Fruit fly (Drosophila melanogaster) whole organism, embryonic: ENCODE measurements around the gene Rab9.

Experiments
- Atf-2 ChIP-seq: fragments of 200-800 bp; sonication (Bioruptor generic); optimal IDR thresholded peaks from 2 replicates; lab custom pipeline; 2016; ENCODE audit warnings: missing biosample characterization, missing genetic modification characterization
- B-H1 ChIP-seq: fragments of 200-800 bp; sonication (Bioruptor generic); IDR thresholded peaks from 3 replicates; pipeline ENCODE4 v1.3.6; 2022; ENCODE audit warnings: missing biosample characterization, missing genetic modification characterization
- Bdp1 ChIP-seq: fragments of 200-800 bp; sonication (Bioruptor generic); optimal IDR thresholded peaks from 3 replicates; lab custom pipeline; 2016; ENCODE audit warnings: missing biosample characterization, missing genetic modification characterization
- CG10267 ChIP-seq: fragments of 200-800 bp; sonication (Bioruptor generic); optimal IDR thresholded peaks from 2 replicates; lab custom pipeline; 2018; ENCODE audit warnings: missing biosample characterization, mild to moderate bottlenecking, missing genetic modification characterization, moderate library complexity
- CG10274 ChIP-seq: fragments of 200-800 bp; sonication (Bioruptor generic); optimal IDR thresholded peaks from 3 replicates; lab custom pipeline; 2017; ENCODE audit warnings: missing biosample characterization, mild to moderate bottlenecking, missing genetic modification characterization
- CG11560 ChIP-seq: fragments of 200-800 bp; sonication (Bioruptor generic); IDR thresholded peaks from 3 replicates; pipeline ENCODE4 v1.3.6; 2022; ENCODE audit warnings: missing biosample characterization, missing genetic modification characterization
- CG11723 ChIP-seq: fragments of 200-800 bp; sonication (Bioruptor generic); optimal IDR thresholded peaks from 2 replicates; lab custom pipeline; 2017; ENCODE audit warnings: missing biosample characterization, mild to moderate bottlenecking, missing genetic modification characterization
- CG12219 ChIP-seq: fragments of 200-800 bp; sonication (Bioruptor generic); optimal IDR thresholded peaks from 3 replicates; lab custom pipeline; 2018; ENCODE audit warnings: missing biosample characterization, mild to moderate bottlenecking, missing genetic modification characterization
- CG14965 ChIP-seq: fragments of 200-800 bp; sonication (Bioruptor generic); optimal IDR thresholded peaks from 2 replicates; lab custom pipeline; 2016; ENCODE audit warnings: missing biosample characterization, missing genetic modification characterization, borderline replicate concordance
- CG15514 ChIP-seq: fragments of 200-800 bp; sonication (Bioruptor generic); optimal IDR thresholded peaks from 3 replicates; lab custom pipeline; 2017; ENCODE audit warnings: missing biosample characterization, missing genetic modification characterization, mild to moderate bottlenecking, moderate library complexity, missing genetic modification reagents
- CG17912 ChIP-seq: fragments of 200-800 bp; sonication (Bioruptor generic); optimal IDR thresholded peaks from 2 replicates; lab custom pipeline; 2018; ENCODE audit warnings: missing biosample characterization, mild to moderate bottlenecking, missing genetic modification characterization
- CG30020 ChIP-seq: fragments of 200-800 bp; optimal IDR thresholded peaks from 2 replicates; lab custom pipeline; 2019; ENCODE audit warnings: missing biosample characterization, mild to moderate bottlenecking, missing genetic modification characterization, moderate library complexity
- CG30403 ChIP-seq: fragments of 200-800 bp; sonication (Bioruptor generic); optimal IDR thresholded peaks from 3 replicates; lab custom pipeline; 2016; ENCODE audit warnings: missing biosample characterization, missing genetic modification characterization
- CG30431 ChIP-seq: fragments of 200-800 bp; sonication (Bioruptor generic); optimal IDR thresholded peaks from 2 replicates; lab custom pipeline; 2017; ENCODE audit warnings: missing biosample characterization, missing genetic modification characterization
- CG31224 ChIP-seq: fragments of 200-800 bp; sonication (Bioruptor generic); IDR thresholded peaks from 2 replicates; pipeline ENCODE4 v1.3.6; 2022; ENCODE audit warnings: missing biosample characterization, missing genetic modification characterization
- CG31365 ChIP-seq: fragments of 200-800 bp; sonication (Bioruptor generic); optimal IDR thresholded peaks from 2 replicates; lab custom pipeline; 2018; ENCODE audit warnings: missing biosample characterization, mild to moderate bottlenecking, missing genetic modification characterization
- CG34224 ChIP-seq: fragments of 200-800 bp; sonication (Bioruptor generic); IDR thresholded peaks from 3 replicates; pipeline ENCODE4 v1.3.6; 2022; ENCODE audit warnings: missing biosample characterization, missing genetic modification characterization; ENCODE audit not compliant: partially characterized antibody
- CG4328 ChIP-seq: fragments of 200-800 bp; sonication (Bioruptor generic); optimal IDR thresholded peaks from 3 replicates; lab custom pipeline; 2017; ENCODE audit warnings: missing biosample characterization, missing genetic modification reagents, missing genetic modification characterization
- CG4730 ChIP-seq: fragments of 200-800 bp; sonication (Bioruptor generic); IDR thresholded peaks from 2 replicates; pipeline ENCODE4 v1.3.6; 2022; ENCODE audit warnings: missing biosample characterization, missing genetic modification characterization
- CG6272 ChIP-seq: fragments of 200-800 bp; sonication (Bioruptor generic); IDR thresholded peaks from 2 replicates; pipeline ENCODE4 v1.3.6; 2022; ENCODE audit warnings: missing biosample characterization, missing genetic modification characterization
- CG9437 ChIP-seq: fragments of 200-800 bp; sonication (Bioruptor generic); optimal IDR thresholded peaks from 2 replicates; lab custom pipeline; 2018; ENCODE audit warnings: missing biosample characterization, mild to moderate bottlenecking, missing genetic modification characterization
- CG9797 ChIP-seq: fragments of 200-800 bp; sonication (Bioruptor generic); optimal IDR thresholded peaks from 3 replicates; lab custom pipeline; 2018; ENCODE audit warnings: missing biosample characterization, mild to moderate bottlenecking, missing genetic modification characterization
- CTCF ChIP-seq: fragments of 200-800 bp; sonication (Bioruptor generic); optimal IDR thresholded peaks from 2 replicates; lab custom pipeline; 2017; ENCODE audit warnings: missing biosample characterization, mild to moderate bottlenecking, missing genetic modification characterization, moderate library complexity
- Dfd ChIP-seq, 2 experiments: fragments of >200 bp; optimal IDR thresholded peaks; 2 replicates each; lab custom pipeline; 2017; ENCODE audit warnings: missing biosample characterization in 2 of 2, missing genetic modification characterization in 2 of 2
- Elba2 ChIP-seq: fragments of 200-800 bp; sonication (Bioruptor generic); optimal IDR thresholded peaks from 3 replicates; lab custom pipeline; 2016; ENCODE audit warnings: missing biosample characterization, missing genetic modification characterization
- Hand ChIP-seq: fragments of 200-800 bp; sonication (Bioruptor generic); optimal IDR thresholded peaks from 2 replicates; lab custom pipeline; 2017; ENCODE audit warnings: mild to moderate bottlenecking, missing biosample characterization, missing genetic modification reagents, missing genetic modification characterization
- Hmx ChIP-seq: fragments of 200-800 bp; sonication (Bioruptor generic); optimal IDR thresholded peaks from 2 replicates; lab custom pipeline; 2016; ENCODE audit warnings: missing biosample characterization, missing genetic modification characterization
- MTF-1 ChIP-seq: fragments of 200-800 bp; sonication (Bioruptor generic); optimal IDR thresholded peaks from 2 replicates; lab custom pipeline; 2018; ENCODE audit warnings: missing biosample characterization, mild to moderate bottlenecking, missing genetic modification characterization, borderline replicate concordance
- Mad ChIP-seq: fragments of 200-800 bp; sonication (Bioruptor generic); optimal IDR thresholded peaks from 2 replicates; lab custom pipeline; 2016; ENCODE audit warnings: missing biosample characterization, missing genetic modification characterization
- NFAT ChIP-seq: fragments of 200-800 bp; sonication (Bioruptor generic); IDR thresholded peaks from 2 replicates; pipeline ENCODE4 v1.3.6; 2022; ENCODE audit warnings: missing biosample characterization, missing genetic modification characterization
- Neu2 ChIP-seq: fragments of 200-800 bp; sonication (Bioruptor generic); optimal IDR thresholded peaks from 3 replicates; lab custom pipeline; 2016; ENCODE audit warnings: missing biosample characterization, missing genetic modification characterization, borderline replicate concordance
- Oaz ChIP-seq: fragments of 200-800 bp; sonication (Bioruptor generic); IDR thresholded peaks from 2 replicates; pipeline ENCODE4 v1.3.6; 2022; ENCODE audit warnings: missing biosample characterization, missing genetic modification characterization
- Sry-δ ChIP-seq: fragments of 200-800 bp; sonication (Bioruptor generic); optimal IDR thresholded peaks from 2 replicates; lab custom pipeline; 2016; ENCODE audit warnings: missing biosample characterization, missing genetic modification characterization
- abd-A ChIP-seq: fragments of 200-800 bp; sonication (Bioruptor generic); optimal IDR thresholded peaks from 3 replicates; lab custom pipeline; 2019; ENCODE audit warnings: missing biosample characterization, mild to moderate bottlenecking, missing genetic modification characterization, moderate library complexity
- amos ChIP-seq: fragments of 200-800 bp; sonication (Bioruptor generic); IDR thresholded peaks from 2 replicates; pipeline ENCODE4 v1.3.6; 2022; ENCODE audit warnings: missing biosample characterization, missing genetic modification characterization; ENCODE audit not compliant: partially characterized antibody
- crp ChIP-seq, 2 experiments: fragments of 200-800 bp; sonication (Bioruptor generic); optimal IDR thresholded peaks; 2 replicates in 1 of 2; 3 replicates in 1 of 2; lab custom pipeline; 2017; ENCODE audit warnings: missing biosample characterization in 2 of 2, missing genetic modification characterization in 2 of 2, mild to moderate bottlenecking in 1 of 2, moderate library complexity in 1 of 2
- dysf ChIP-seq: fragments of 200-800 bp; sonication (Bioruptor generic); IDR thresholded peaks from 3 replicates; pipeline ENCODE4 v1.3.6; 2022; ENCODE audit warnings: missing biosample characterization, missing genetic modification characterization
- fu2 ChIP-seq: fragments of 200-800 bp; sonication (Bioruptor generic); optimal IDR thresholded peaks from 2 replicates; lab custom pipeline; 2016; ENCODE audit warnings: missing biosample characterization, missing genetic modification characterization
- hth ChIP-seq: fragments of >200 bp; optimal IDR thresholded peaks from 2 replicates; lab custom pipeline; 2017; ENCODE audit warnings: inconsistent platforms
- klu ChIP-seq: fragments of 200-800 bp; sonication (Bioruptor generic); IDR thresholded peaks from 2 replicates; pipeline ENCODE4 v1.3.6; 2022; ENCODE audit warnings: missing biosample characterization, missing genetic modification characterization
- kni ChIP-seq: fragments of 200-800 bp; sonication (Bioruptor generic); optimal IDR thresholded peaks from 3 replicates; lab custom pipeline; 2017; ENCODE audit warnings: mild to moderate bottlenecking, missing biosample characterization, missing genetic modification reagents, missing genetic modification characterization
- lbe ChIP-seq: fragments of 200-800 bp; sonication (Bioruptor generic); optimal IDR thresholded peaks from 2 replicates; lab custom pipeline; 2016; ENCODE audit warnings: missing biosample characterization, mild to moderate bottlenecking, missing genetic modification characterization
- pb ChIP-seq: fragments of 200-800 bp; sonication (Bioruptor generic); optimal IDR thresholded peaks from 3 replicates; lab custom pipeline; 2016; ENCODE audit warnings: missing biosample characterization, missing genetic modification characterization
- peb ChIP-seq: fragments of 200-800 bp; sonication (Bioruptor generic); IDR thresholded peaks from 2 replicates; pipeline ENCODE4 v1.3.6; 2022; ENCODE audit warnings: missing biosample characterization, missing genetic modification characterization
- pita ChIP-seq: fragments of 200-800 bp; sonication (Bioruptor generic); optimal IDR thresholded peaks from 2 replicates; lab custom pipeline; 2017; ENCODE audit warnings: missing biosample characterization, mild to moderate bottlenecking, missing genetic modification characterization
- sd ChIP-seq: fragments of 200-800 bp; sonication (Bioruptor generic); optimal IDR thresholded peaks from 3 replicates; lab custom pipeline; 2018; ENCODE audit warnings: missing biosample characterization, mild to moderate bottlenecking, missing genetic modification characterization, moderate library complexity
- sens ChIP-seq: fragments of 200-800 bp; sonication (Bioruptor generic); peaks from one replicate; lab custom pipeline; 2016; ENCODE audit warnings: missing biosample characterization, missing genetic modification characterization
- tna ChIP-seq: fragments of 200-800 bp; sonication (Bioruptor generic); IDR thresholded peaks from 2 replicates; pipeline ENCODE4 v1.3.6; 2022; ENCODE audit warnings: missing biosample characterization, missing genetic modification characterization; ENCODE audit not compliant: partially characterized antibody
- ttk ChIP-seq: fragments of 200-800 bp; sonication (Bioruptor generic); IDR thresholded peaks from 2 replicates; pipeline ENCODE4 v2.1.2; 2022; ENCODE audit warnings: missing biosample characterization, missing genetic modification characterization
- wdn ChIP-seq: fragments of 200-800 bp; sonication (Bioruptor generic); IDR thresholded peaks from 2 replicates; pipeline ENCODE4 v1.3.6; 2022; ENCODE audit warnings: missing biosample characterization, missing genetic modification characterization

The Rab9 gene

DNA sequence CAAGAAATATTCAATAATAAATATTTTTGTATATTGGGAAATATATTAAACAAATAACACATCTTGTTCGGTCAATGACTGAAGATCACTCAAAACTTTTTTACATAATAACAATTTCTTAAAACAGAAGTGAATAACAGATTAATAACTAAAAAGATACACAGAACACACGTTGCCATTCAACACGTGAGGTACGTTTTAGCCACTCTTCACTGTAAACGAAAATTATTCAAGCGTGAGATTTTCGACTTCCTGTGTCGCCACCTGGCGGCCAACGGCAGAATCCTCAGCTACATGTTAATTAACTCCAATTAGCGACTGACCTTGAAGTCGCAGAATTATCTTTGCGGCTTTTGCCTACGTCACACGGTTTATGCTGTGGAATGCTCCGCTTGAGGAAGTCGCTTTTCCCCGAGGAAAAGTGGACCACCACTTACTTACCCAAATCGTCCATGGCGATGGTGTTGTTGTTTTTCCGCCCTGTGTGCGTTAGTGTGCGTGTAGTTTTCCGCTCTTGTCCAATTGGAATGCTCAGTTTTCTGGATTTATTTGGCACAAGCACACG is 6.5 kb upstream of the Rab9 start (continued):
- TF ChIP-seq tna (GFP tag; lab: Robert Waterston, UW) = no peak
- TF ChIP-seq CG34224 (GFP tag; lab: Robert Waterston, UW) = no peak
- peak; percentile 28 for TF ChIP-seq Mad
- TF ChIP-seq B-H1 = peak; percentile 45; the same call in 1 of the 3 replicates
- peak; percentile 49 for TF ChIP-seq CG11723 (GFP tag; lab: Kevin White, UChicago)
- TF ChIP-seq CG9797 (GFP tag; lab: Kevin White, UChicago) = no peak
- peak; percentile 38; the same call in 1 of the 2 replicates for TF ChIP-seq ttk (GFP tag; lab: Robert Waterston, UW)
- no peak for TF ChIP-seq Neu2 (GFP tag; lab: Kevin White, UChicago)
- TF ChIP-seq NFAT (GFP tag; lab: Robert Waterston, UW) = peak; percentile 77
- peak; percentile 44 for TF ChIP-seq CG9437 (GFP tag; lab: Kevin White, UChicago)
- peak; percentile 18 for TF ChIP-seq CG10274 (GFP tag; lab: Kevin White, UChicago)
- TF ChIP-seq CG4730 (GFP tag; lab: Robert Waterston, UW) = peak; percentile 55
- TF ChIP-seq MTF-1 (GFP tag; lab: Kevin White, UChicago) = peak; percentile 53
- TF ChIP-seq CG17912 (GFP tag; lab: Kevin White, UChicago) = peak; percentile 73
- peak; percentile 47 for TF ChIP-seq CG12219
- TF ChIP-seq wdn (GFP tag; lab: Robert Waterston, UW) = 0 out of 2 replicates have a peak, but pooled peaks have one; percentile 38
- TF ChIP-seq Sry-δ = no peak
- TF ChIP-seq CG4328 (GFP tag; lab: Kevin White, UChicago) = peak; percentile 34
- TF ChIP-seq pita (GFP tag; lab: Kevin White, UChicago) = no peak
- TF ChIP-seq CG30403 = peak; percentile 83
- peak; percentile 64 for TF ChIP-seq CG30431 (GFP tag; lab: Kevin White, UChicago)
- TF ChIP-seq CTCF (GFP tag; lab: Kevin White, UChicago) = peak; percentile 93
- TF ChIP-seq amos (GFP tag; lab: Robert Waterston, UW) = no peak
- peak; percentile 65; the same call in 1 of the 2 replicates for TF ChIP-seq klu (GFP tag; lab: Robert Waterston, UW)
- TF ChIP-seq pb (GFP tag; lab: Kevin White, UChicago) = peak; percentile 59
- peak; percentile 82 for TF ChIP-seq dysf (GFP tag; lab: Robert Waterston, UW)
- no peak for TF ChIP-seq hth (lab: Kevin White, UChicago)
- peak; percentile 47 for TF ChIP-seq CG15514 (GFP tag; lab: Kevin White, UChicago)
- TF ChIP-seq Oaz (GFP tag; lab: Robert Waterston, UW) = peak; percentile 23; the same call in 1 of the 2 replicates
- TF ChIP-seq CG11560 (tag; lab: Robert Waterston, UW) = 0 out of 3 replicates have a peak, but pooled peaks have one; percentile 11
- peak; percentile 34 for TF ChIP-seq CG30020
- peak; percentile 24; the same call in 1 of the 2 replicates for TF ChIP-seq CG6272 (GFP tag; lab: Robert Waterston, UW)
- TF ChIP-seq CG31365 (tag; lab: Kevin White, UChicago) = no peak
- peak; percentile 51 for TF ChIP-seq CG10267 (tag; lab: Kevin White, UChicago)
- peak; percentile 12 for TF ChIP-seq lbe (GFP tag; lab: Kevin White, UChicago)
- TF ChIP-seq fu2 (GFP tag; lab: Kevin White, UChicago) = peak; percentile 38
- TF ChIP-seq Hand (GFP tag; lab: Kevin White, UChicago) = no peak
- peak; percentile 89 for TF ChIP-seq Elba2
- no peak for TF ChIP-seq abd-A (tag; lab: Kevin White, UChicago)
- peak; percentile 95 for TF ChIP-seq CG14965
- TF ChIP-seq Dfd (GFP tag; optimal IDR thresholded peaks at IDR 0.05; lab: Kevin White, UChicago) = no peak
- peak; percentile 36; the same call in 1 of the 2 replicates for TF ChIP-seq peb (GFP tag; lab: Robert Waterston, UW)
- peak; percentile 29 for TF ChIP-seq Hmx (GFP tag; lab: Kevin White, UChicago)
- TF ChIP-seq crp (GFP tag; optimal IDR thresholded peaks at IDR 0.05; lab: Kevin White, UChicago) = no peak
- TF ChIP-seq Bdp1 (GFP tag; lab: Kevin White, UChicago) = peak; percentile 12
- TF ChIP-seq kni (GFP tag; lab: Kevin White, UChicago) = peak; percentile 86
- peak; percentile 38; the same call in 1 of the 2 replicates for TF ChIP-seq CG31224 (GFP tag; lab: Robert Waterston, UW)
- TF ChIP-seq sd = peak; percentile 70
- TF ChIP-seq Atf-2 (GFP tag; lab: Kevin White, UChicago) = peak; percentile 40
- TF ChIP-seq sens (GFP tag; lab: Kevin White, UChicago) = peak; percentile 91
